Worm (Caenorhabditis elegans) whole organism, early embryonic: Measurements from ENCODE around the gene F08G12.1.

Experiments used
- B0310.2 ChIP-seq: sonication (generic microtip); optimal IDR thresholded peaks from 2 replicates; lab custom pipeline; 2016; ENCODE audit warnings: mild to moderate bottlenecking, missing genetic modification characterization, missing compliant biosample characterization
- F13C5.2 ChIP-seq: sonication (generic microtip); optimal IDR thresholded peaks from 2 replicates; lab custom pipeline; 2017; ENCODE audit warnings: mild to moderate bottlenecking, missing genetic modification characterization, inconsistent platforms, missing compliant biosample characterization
- aly-1 ChIP-seq: sonication (generic microtip); optimal IDR thresholded peaks from 2 replicates; lab custom pipeline; 2016; ENCODE audit warnings: missing genetic modification characterization, missing compliant biosample characterization
- ama-1 ChIP-seq: fragments of 150-350 bp; optimal IDR thresholded peaks from 2 replicates; lab custom pipeline; 2014
- ceh-13 ChIP-seq: fragments of 200-800 bp; sonication (Bioruptor generic); optimal IDR thresholded peaks from 2 replicates; lab custom pipeline; 2018; ENCODE audit warnings: mild to moderate bottlenecking, missing genetic modification characterization, missing compliant biosample characterization
- ceh-36 ChIP-seq: sonication (generic microtip); optimal IDR thresholded peaks from 2 replicates; lab custom pipeline; 2016; ENCODE audit warnings: missing genetic modification characterization, inconsistent platforms, missing compliant biosample characterization
- ets-7 ChIP-seq: sonication (generic microtip); optimal IDR thresholded peaks from 2 replicates; lab custom pipeline; 2016; ENCODE audit warnings: missing genotype, missing genetic modification characterization, missing compliant biosample characterization
- flt-1 ChIP-seq: fragments of 200-800 bp; sonication (Bioruptor generic); IDR thresholded peaks from 2 replicates; pipeline ENCODE4 v1.3.6; 2022; ENCODE audit warnings: missing genetic modification characterization, missing compliant biosample characterization
- hmbx-1 ChIP-seq: sonication (generic microtip); optimal IDR thresholded peaks from 2 replicates; lab custom pipeline; 2016; ENCODE audit warnings: mild to moderate bottlenecking, missing genetic modification characterization, missing compliant biosample characterization
- hmg-4 ChIP-seq: fragments of 200-800 bp; sonication (Bioruptor generic); optimal IDR thresholded peaks from 2 replicates; lab custom pipeline; 2018; ENCODE audit warnings: mild to moderate bottlenecking, missing genetic modification characterization, missing compliant biosample characterization
- hnd-1 ChIP-seq: sonication (generic microtip); optimal IDR thresholded peaks from 2 replicates; lab custom pipeline; 2016; ENCODE audit warnings: missing genetic modification characterization, missing compliant biosample characterization
- pes-1 ChIP-seq: fragments of 200-800 bp; sonication (Bioruptor generic); IDR thresholded peaks from 2 replicates; pipeline ENCODE4 v1.3.6; 2022; ENCODE audit warnings: missing genetic modification reagents, missing genetic modification characterization, missing compliant biosample characterization
- scrt-1 ChIP-seq: fragments of 200-800 bp; sonication (Bioruptor generic); IDR thresholded peaks from 2 replicates; pipeline ENCODE4 v1.3.6; 2022; ENCODE audit warnings: missing genetic modification characterization, missing compliant biosample characterization
- sea-1 ChIP-seq: fragments of 200-800 bp; sonication (Bioruptor generic); conservative IDR thresholded peaks from 2 replicates; pipeline ENCODE4 v1.3.6; 2022; ENCODE audit warnings: missing genetic modification characterization, missing compliant biosample characterization
- tbx-11 ChIP-seq: fragments of 200-800 bp; sonication (Bioruptor generic); IDR thresholded peaks from 2 replicates; pipeline ENCODE4 v1.3.6; 2022; ENCODE audit warnings: missing genetic modification characterization, missing compliant biosample characterization
- tbx-37 ChIP-seq: fragments of 200-800 bp; sonication (Bioruptor generic); conservative IDR thresholded peaks from 2 replicates; pipeline ENCODE4 v1.3.6; 2022; ENCODE audit warnings: missing genetic modification reagents, missing genetic modification characterization, missing compliant biosample characterization
- tra-4 ChIP-seq: sonication (generic microtip); optimal IDR thresholded peaks from 2 replicates; lab custom pipeline; 2017; ENCODE audit warnings: missing genetic modification characterization, missing compliant biosample characterization

Gene F08G12.1

ce11 chrX:11270882-11271281 is 34.8 kb downstream of the F08G12.1 start, which contains the start of gene ifa-1:
Gene ifa-1, plus strand, starts transcription at chrX:11271182.
- TF ChIP-seq F13C5.2 (tag; lab: Kevin White, UChicago) (no peak), aly-1 (no peak), tbx-37 (GFP tag; lab: Robert Waterston, UW) (no peak), hmg-4 (GFP tag; lab: Kevin White, UChicago) (no peak), ceh-13 (GFP tag; lab: Kevin White, UChicago) (no peak), ets-7 (tag; lab: Kevin White, UChicago) (no peak), tra-4 (tag; lab: Kevin White, UChicago) (no peak), tbx-11 (GFP tag; lab: Robert Waterston, UW) (no peak), hmbx-1 (no peak), B0310.2 (tag; lab: Kevin White, UChicago) (no peak), pes-1 (no peak), scrt-1 (GFP tag; lab: Robert Waterston, UW) (no peak), ama-1 (lab: Kevin White, UChicago) (no peak), ceh-36 (no peak), sea-1 (no peak)

- TF ChIP-seq ets-7 (tag; lab: Kevin White, UChicago) (no peak), tbx-37 (GFP tag; lab: Robert Waterston, UW) (no peak), tra-4 (tag; lab: Kevin White, UChicago) (no peak), hmg-4 (GFP tag; lab: Kevin White, UChicago) (no peak), hnd-1 (no peak), pes-1 (no peak), ama-1 (lab: Kevin White, UChicago) (no peak), B0310.2 (tag; lab: Kevin White, UChicago) (no peak), scrt-1 (GFP tag; lab: Robert Waterston, UW) (no peak), tbx-11 (GFP tag; lab: Robert Waterston, UW) (no peak), F13C5.2 (tag; lab: Kevin White, UChicago) (no peak), ceh-13 (GFP tag; lab: Kevin White, UChicago) (no peak), hmbx-1 (no peak)
Observed at ce11 chrX:11268970-11269369, 36.7 kb downstream of the F08G12.1 start, which contains the start of gene C03A3.3. Gene C03A3.3, minus strand, starts transcription at chrX:11269070.

- TF ChIP-seq pes-1 (no peak), ceh-36 (no peak), hnd-1 (no peak), F13C5.2 (tag; lab: Kevin White, UChicago) (no peak), hmg-4 (GFP tag; lab: Kevin White, UChicago) (no peak)
Observed at ce11 chrX:11266711-11267110, 39.0 kb downstream of the F08G12.1 start, which contains the start of gene C03A3.9. Gene C03A3.9, plus strand, starts transcription at chrX:11267011.

ce11 chrX:11264715-11265114 is 41.0 kb downstream of the F08G12.1 start:
- TF ChIP-seq ceh-13 (GFP tag; lab: Kevin White, UChicago) (no peak), scrt-1 (GFP tag; lab: Robert Waterston, UW) (no peak), hmg-4 (GFP tag; lab: Kevin White, UChicago) (no peak), B0310.2 (tag; lab: Kevin White, UChicago) (no peak), sea-1 (no peak), tra-4 (tag; lab: Kevin White, UChicago) (no peak), aly-1 (no peak), tbx-11 (GFP tag; lab: Robert Waterston, UW) (no peak), hmbx-1 (no peak), ceh-36 (no peak)

- TF ChIP-seq hmg-4 (GFP tag; lab: Kevin White, UChicago) (peak; percentile 75), F13C5.2 (tag; lab: Kevin White, UChicago) (peak; percentile 49), ets-7 (tag; lab: Kevin White, UChicago) (no peak), ceh-36 (no peak)
Observed at ce11 chrX:11262319-11263074, 43.2 kb downstream of the F08G12.1 start, which contains the start of gene C03A3.2. Gene C03A3.2, plus strand, starts transcription at chrX:11262848.

- TF ChIP-seq ceh-36 (peak; percentile 41), tbx-11 (GFP tag; lab: Robert Waterston, UW) (no peak), F13C5.2 (tag; lab: Kevin White, UChicago) (peak; percentile 51), hmg-4 (GFP tag; lab: Kevin White, UChicago) (peak; percentile 62), scrt-1 (GFP tag; lab: Robert Waterston, UW) (peak; percentile 43; the same call in 1 of the 2 replicates), tbx-37 (GFP tag; lab: Robert Waterston, UW) (no peak)
Observed at ce11 chrX:11257071-11257470, 48.6 kb downstream of the F08G12.1 start, which contains the start of gene C03A3.1. Gene C03A3.1, plus strand, starts transcription at chrX:11257361.

- TF ChIP-seq scrt-1 (GFP tag; lab: Robert Waterston, UW) (peak; percentile 81), tbx-37 (GFP tag; lab: Robert Waterston, UW) (peak; percentile 68; the same call in 1 of the 2 replicates), tbx-11 (GFP tag; lab: Robert Waterston, UW) (peak; percentile 86), B0310.2 (tag; lab: Kevin White, UChicago) (no peak), aly-1 (no peak), hmg-4 (GFP tag; lab: Kevin White, UChicago) (peak; percentile 88), hnd-1 (peak; percentile 63), F13C5.2 (tag; lab: Kevin White, UChicago) (peak; percentile 73), ets-7 (tag; lab: Kevin White, UChicago) (peak; percentile 36), ceh-13 (GFP tag; lab: Kevin White, UChicago) (peak; percentile 66), ama-1 (lab: Kevin White, UChicago) (no peak), flt-1 (GFP tag; lab: Robert Waterston, UW) (peak; percentile 78), tra-4 (tag; lab: Kevin White, UChicago) (peak; percentile 38), hmbx-1 (peak; percentile 35), ceh-36 (peak; percentile 78), sea-1 (peak; percentile 68; the same call in 1 of the 2 replicates), pes-1 (peak; percentile 85; the same call in 1 of the 2 replicates)
Observed at ce11 chrX:11252429-11252828, 53.2 kb downstream of the F08G12.1 start.
